Fruit fly (Drosophila melanogaster): ENCODE measurements around the gene CG7772.

Gene CG7772

DNA sequence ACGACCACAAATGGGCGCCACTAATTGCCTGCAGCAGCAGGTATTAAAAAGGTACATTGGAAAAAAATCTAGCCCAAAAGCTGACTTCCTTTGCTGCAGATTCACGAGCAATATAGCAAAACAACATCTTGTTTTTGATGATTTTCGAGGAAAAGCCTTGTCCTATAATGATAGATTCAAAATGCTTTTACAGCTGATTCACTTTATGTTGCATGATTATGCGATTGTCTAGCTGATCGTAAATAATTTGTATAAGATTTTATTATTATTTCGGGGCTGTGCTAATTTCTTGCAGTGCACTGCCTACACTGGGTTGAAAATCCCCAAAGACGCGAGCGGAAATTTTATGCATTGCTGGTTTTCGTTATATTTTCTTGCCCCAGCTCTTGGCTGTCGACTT lies 7.4 kb upstream of the CG7772 start (continued):
- TF ChIP-seq Oli (tag; optimal IDR thresholded peaks at IDR 0.05) (peak; percentile 10), CG13424 (tag; optimal IDR thresholded peaks at IDR 0.05) (peak; percentile 5), CG10979 (tag; optimal IDR thresholded peaks at IDR 0.05) (peak; percentile 23), Blimp-1 (GFP tag; optimal IDR thresholded peaks at IDR 0.05) (peak; percentile 33), CG17568 (GFP tag; optimal IDR thresholded peaks at IDR 0.05) (no peak), run (tag; optimal IDR thresholded peaks at IDR 0.05) (peak; percentile 6), phol (tag; optimal IDR thresholded peaks at IDR 0.05) (peak; percentile 21), CG18262 (tag; optimal IDR thresholded peaks at IDR 0.05) (peak; percentile 20), bsh (GFP tag; optimal IDR thresholded peaks at IDR 0.05) (peak in 1 of 2 experiments; percentile 2), Sox102F (GFP tag; optimal IDR thresholded peaks at IDR 0.05) (peak; percentile 10), dmrt99B (tag; optimal IDR thresholded peaks at IDR 0.05) (peak; percentile 50), sens (GFP tag) (peak; percentile 27), CG15269 (tag; optimal IDR thresholded peaks at IDR 0.05) (peak; percentile 22), CG17359 (tag; optimal IDR thresholded peaks at IDR 0.05) (peak; percentile 25), nmo (GFP tag; optimal IDR thresholded peaks at IDR 0.05) (peak; percentile 20), cas (GFP tag; IDR thresholded peaks at IDR 0.05) (no peak), Hr51 (GFP tag; optimal IDR thresholded peaks at IDR 0.05) (peak in 1 of 2 experiments; percentile 17), CoRest (tag; optimal IDR thresholded peaks at IDR 0.05) (peak; percentile 7), Abd-B (GFP tag; optimal IDR thresholded peaks at IDR 0.05) (peak; percentile 13), CG11504 (tag; optimal IDR thresholded peaks at IDR 0.05) (peak; percentile 50), CG2712 (tag; optimal IDR thresholded peaks at IDR 0.05) (peak; percentile 7), Ets65A (GFP tag) (peak; percentile 2), CG7839 (tag; optimal IDR thresholded peaks at IDR 0.05) (peak; percentile 17), CG18011 (GFP tag; optimal IDR thresholded peaks at IDR 0.05) (no peak), row (GFP tag; IDR thresholded peaks at IDR 0.05) (0 out of 3 replicates have a peak, but pooled peaks have one; percentile 16), lola (GFP tag; optimal IDR thresholded peaks at IDR 0.05) (no peak), NC2β (GFP tag; optimal IDR thresholded peaks at IDR 0.05) (no peak), zen2 (GFP tag; IDR thresholded peaks at IDR 0.05; ENCODE audit: partially characterized antibody) (no peak)

DNA sequence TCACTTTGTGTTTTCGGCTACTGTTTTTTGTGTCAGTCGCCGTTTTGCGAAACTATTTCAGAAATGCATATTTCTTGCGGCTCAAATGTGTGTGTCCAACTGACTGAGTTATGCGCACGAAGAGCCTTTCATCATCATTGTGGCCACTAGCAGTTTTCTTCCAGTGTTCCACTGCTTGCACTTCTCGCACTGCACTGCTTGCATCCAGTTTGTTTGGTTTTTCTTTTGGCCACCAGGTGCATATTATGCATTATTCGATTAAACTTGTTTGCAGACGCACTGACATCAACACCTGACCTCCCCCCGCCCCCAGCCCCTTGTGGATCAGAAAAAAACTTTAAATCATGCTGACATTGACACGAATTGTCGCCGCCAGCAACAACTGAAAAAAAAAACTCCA lies 5.5 kb upstream of the CG7772 start:
- peak; percentile 72 for TF ChIP-seq CTCF (GFP tag; optimal IDR thresholded peaks at IDR 0.05)
- TF ChIP-seq Dfd (GFP tag; optimal IDR thresholded peaks at IDR 0.05) = peak in 1 of 2 experiments; percentile 40
- TF ChIP-seq CG8290 (GFP tag; optimal IDR thresholded peaks at IDR 0.05) = peak; percentile 21
- no peak for TF ChIP-seq CG8290 (tag; optimal IDR thresholded peaks at IDR 0.05)
- TF ChIP-seq D19A (tag; optimal IDR thresholded peaks at IDR 0.05) = no peak
- peak; percentile 87 for TF ChIP-seq CG31365 (tag; optimal IDR thresholded peaks at IDR 0.05)
- peak; percentile 61 for TF ChIP-seq Ets65A (GFP tag)
- TF ChIP-seq stwl (tag; optimal IDR thresholded peaks at IDR 0.05) = peak; percentile 38
- TF ChIP-seq zf30C (GFP tag; optimal IDR thresholded peaks at IDR 0.05) = peak; percentile 64
- peak; percentile 6 for TF ChIP-seq Med (GFP tag)
- no peak for TF ChIP-seq dimm (GFP tag; IDR thresholded peaks at IDR 0.05)
- no peak for TF ChIP-seq B-H1 (GFP tag; IDR thresholded peaks at IDR 0.05)
- TF ChIP-seq Deaf1 (tag; optimal IDR thresholded peaks at IDR 0.05) = no peak
- TF ChIP-seq wdn (GFP tag; IDR thresholded peaks at IDR 0.05) = no peak

Measured in whole organism, embryonic.